Fruit fly (Drosophila melanogaster) whole organism, embryonic: ENCODE data around the gene brat.

Source experiments
- CG10321 ChIP-seq: fragments of 200-800 bp; sonication (Bioruptor generic); IDR thresholded peaks from 2 replicates; pipeline ENCODE4 v1.3.6; 2022; ENCODE audit warnings: missing biosample characterization, missing genetic modification characterization
- CG10543 ChIP-seq: fragments of 200-800 bp; sonication (Bioruptor generic); optimal IDR thresholded peaks from 3 replicates; lab custom pipeline; 2017; ENCODE audit warnings: missing biosample characterization, mild to moderate bottlenecking, missing genetic modification characterization, moderate library complexity
- CG10654 ChIP-seq: fragments of 200-800 bp; sonication (Bioruptor generic); optimal IDR thresholded peaks from 2 replicates; lab custom pipeline; 2016; ENCODE audit warnings: missing biosample characterization, missing genetic modification characterization
- CG11247 ChIP-seq: fragments of 200-800 bp; sonication (Bioruptor generic); IDR thresholded peaks from 2 replicates; pipeline ENCODE4 v1.3.6; 2022; ENCODE audit warnings: missing biosample characterization, missing genetic modification characterization
- CG11695 ChIP-seq: fragments of 200-800 bp; sonication (Bioruptor generic); IDR thresholded peaks from 3 replicates; pipeline ENCODE4 v1.3.6; 2022; ENCODE audit warnings: missing biosample characterization, missing genetic modification characterization
- CG12071 ChIP-seq: fragments of 200-800 bp; sonication (Bioruptor generic); optimal IDR thresholded peaks from 3 replicates; lab custom pipeline; 2018; ENCODE audit warnings: missing biosample characterization, mild to moderate bottlenecking, missing genetic modification characterization
- CG12744 ChIP-seq: fragments of 200-800 bp; sonication (Bioruptor generic); optimal IDR thresholded peaks from 2 replicates; lab custom pipeline; 2016; ENCODE audit warnings: missing biosample characterization, missing genetic modification characterization
- CG14050 ChIP-seq: fragments of 200-800 bp; sonication (Bioruptor generic); IDR thresholded peaks from 3 replicates; pipeline ENCODE4 v1.3.6; 2022; ENCODE audit warnings: missing biosample characterization, missing genetic modification characterization
- CG15011 ChIP-seq: fragments of 200-800 bp; sonication (Bioruptor generic); optimal IDR thresholded peaks from 3 replicates; lab custom pipeline; 2018; ENCODE audit warnings: missing biosample characterization, mild to moderate bottlenecking, missing genetic modification characterization
- CG17186 ChIP-seq: fragments of 200-800 bp; sonication (Bioruptor generic); optimal IDR thresholded peaks from 3 replicates; lab custom pipeline; 2017; ENCODE audit warnings: missing biosample characterization, missing genetic modification reagents, missing genetic modification characterization
- CG2678 ChIP-seq: fragments of 200-800 bp; sonication (Bioruptor generic); optimal IDR thresholded peaks from 3 replicates; lab custom pipeline; 2019; ENCODE audit warnings: missing biosample characterization, mild to moderate bottlenecking, missing genetic modification characterization, moderate library complexity
- CG4404 ChIP-seq: fragments of 200-800 bp; sonication (Bioruptor generic); IDR thresholded peaks from 2 replicates; pipeline ENCODE4 v1.3.6; 2022; ENCODE audit warnings: missing biosample characterization, missing genetic modification characterization
- CG4730 ChIP-seq: fragments of 200-800 bp; sonication (Bioruptor generic); IDR thresholded peaks from 2 replicates; pipeline ENCODE4 v1.3.6; 2022; ENCODE audit warnings: missing biosample characterization, missing genetic modification characterization
- CG6654 ChIP-seq: fragments of 200-800 bp; sonication (Bioruptor generic); optimal IDR thresholded peaks from 2 replicates; lab custom pipeline; 2017; ENCODE audit warnings: missing biosample characterization, mild to moderate bottlenecking, missing genetic modification characterization
- CG6791 ChIP-seq: fragments of 200-800 bp; sonication (Bioruptor generic); IDR thresholded peaks from 3 replicates; pipeline ENCODE4 v1.3.6; 2022; ENCODE audit warnings: missing biosample characterization, missing genetic modification characterization; ENCODE audit not compliant: partially characterized antibody
- CG7963 ChIP-seq: fragments of 200-800 bp; sonication (Bioruptor generic); IDR thresholded peaks from 3 replicates; pipeline ENCODE4 v1.3.6; 2022; ENCODE audit warnings: missing biosample characterization, missing genetic modification characterization; ENCODE audit not compliant: partially characterized antibody
- CG8944 ChIP-seq: fragments of 200-800 bp; sonication (Bioruptor generic); optimal IDR thresholded peaks from 3 replicates; lab custom pipeline; 2016; ENCODE audit warnings: missing biosample characterization, missing genetic modification characterization
- Dad ChIP-seq: fragments of 200-800 bp; sonication (Bioruptor generic); optimal IDR thresholded peaks from 3 replicates; lab custom pipeline; 2016; ENCODE audit warnings: missing biosample characterization, missing genetic modification characterization
- Ets97D ChIP-seq: fragments of 200-800 bp; sonication (Bioruptor generic); optimal IDR thresholded peaks from 3 replicates; lab custom pipeline; 2016; ENCODE audit warnings: missing biosample characterization, missing genetic modification characterization
- Fer1 ChIP-seq: fragments of 200-800 bp; sonication (Bioruptor generic); optimal IDR thresholded peaks from 2 replicates; lab custom pipeline; 2017; ENCODE audit warnings: missing biosample characterization, mild to moderate bottlenecking, missing genetic modification characterization
- Fer2 ChIP-seq: fragments of 200-800 bp; sonication (Bioruptor generic); optimal IDR thresholded peaks from 2 replicates; lab custom pipeline; 2018; ENCODE audit warnings: missing biosample characterization, mild to moderate bottlenecking, missing genetic modification characterization, moderate library complexity
- Gug ChIP-seq: fragments of 200-800 bp; sonication (Bioruptor generic); IDR thresholded peaks from 4 replicates; pipeline ENCODE4 v1.3.6; 2022; ENCODE audit warnings: missing biosample characterization, missing genetic modification characterization
- HLH3B ChIP-seq: fragments of 200-800 bp; sonication (Bioruptor generic); IDR thresholded peaks from 2 replicates; pipeline ENCODE4 v1.3.6; 2022; ENCODE audit warnings: missing biosample characterization, missing genetic modification characterization
- Lpt ChIP-seq: fragments of >200 bp; optimal IDR thresholded peaks from 2 replicates; lab custom pipeline; 2018; ENCODE audit warnings: missing biosample characterization, missing genetic modification characterization
- Neu2 ChIP-seq: fragments of 200-800 bp; sonication (Bioruptor generic); optimal IDR thresholded peaks from 3 replicates; lab custom pipeline; 2016; ENCODE audit warnings: missing biosample characterization, missing genetic modification characterization, borderline replicate concordance
- Nf-YC ChIP-seq: fragments of 200-800 bp; optimal IDR thresholded peaks from 3 replicates; lab custom pipeline; 2019; ENCODE audit warnings: missing biosample characterization, mild to moderate bottlenecking, missing genetic modification characterization, moderate library complexity
- Xrp1 ChIP-seq: fragments of 200-800 bp; sonication (Bioruptor generic); IDR thresholded peaks from 2 replicates; pipeline ENCODE4 v1.3.6; 2022; ENCODE audit warnings: missing biosample characterization, missing genetic modification characterization
- ab ChIP-seq: fragments of 200-800 bp; sonication (Bioruptor generic); optimal IDR thresholded peaks from 2 replicates; lab custom pipeline; 2016; ENCODE audit warnings: missing biosample characterization, missing genetic modification characterization
- abd-A ChIP-seq: fragments of 200-800 bp; sonication (Bioruptor generic); optimal IDR thresholded peaks from 3 replicates; lab custom pipeline; 2019; ENCODE audit warnings: missing biosample characterization, mild to moderate bottlenecking, missing genetic modification characterization, moderate library complexity
- ara ChIP-seq: fragments of 200-800 bp; sonication (Bioruptor generic); IDR thresholded peaks from 2 replicates; pipeline ENCODE4 v1.3.6; 2022; ENCODE audit warnings: missing biosample characterization, missing genetic modification characterization
- btn ChIP-seq: fragments of 200-800 bp; sonication (Bioruptor generic); optimal IDR thresholded peaks from 2 replicates; lab custom pipeline; 2016; ENCODE audit warnings: missing biosample characterization, missing genetic modification characterization
- ems ChIP-seq: fragments of 200-800 bp; sonication (Bioruptor generic); optimal IDR thresholded peaks from 3 replicates; lab custom pipeline; 2016; ENCODE audit warnings: missing biosample characterization, missing genetic modification characterization
- gfzf ChIP-seq: fragments of 200-800 bp; sonication (Bioruptor generic); optimal IDR thresholded peaks from 2 replicates; lab custom pipeline; 2016; ENCODE audit warnings: missing biosample characterization, mild to moderate bottlenecking, missing genetic modification characterization, moderate library complexity
- lbe ChIP-seq: fragments of 200-800 bp; sonication (Bioruptor generic); optimal IDR thresholded peaks from 2 replicates; lab custom pipeline; 2016; ENCODE audit warnings: missing biosample characterization, mild to moderate bottlenecking, missing genetic modification characterization
- nmo ChIP-seq: fragments of 200-800 bp; sonication (Bioruptor generic); optimal IDR thresholded peaks from 2 replicates; lab custom pipeline; 2018; ENCODE audit warnings: missing biosample characterization, mild to moderate bottlenecking, missing genetic modification characterization, moderate library complexity
- nom ChIP-seq: fragments of 200-800 bp; sonication (Bioruptor generic); optimal IDR thresholded peaks from 2 replicates; lab custom pipeline; 2017; ENCODE audit warnings: missing biosample characterization, missing genetic modification characterization, mild to moderate bottlenecking, moderate library complexity, missing genetic modification reagents
- otp ChIP-seq: fragments of 200-800 bp; sonication (Bioruptor generic); IDR thresholded peaks from 3 replicates; pipeline ENCODE4, ENCODE4 v1.3.6; 2022; ENCODE audit warnings: missing biosample characterization, missing genetic modification characterization
- prd ChIP-seq, 3 experiments: fragments of >200 bp in 2 of 3; fragments of 200-800 bp in 1 of 3; sonication (Bioruptor generic) in 1 of 3; optimal IDR thresholded peaks in 2 of 3; IDR thresholded peaks in 1 of 3; 2 replicates in 2 of 3; 3 replicates in 1 of 3; pipeline versions ENCODE4 v1.3.6 to Lab custom; 2017 to 2022; ENCODE audit warnings: missing biosample characterization in 1 of 3, missing genetic modification characterization in 1 of 3
- pzg ChIP-seq: fragments of 200-800 bp; sonication (Bioruptor generic); optimal IDR thresholded peaks from 3 replicates; lab custom pipeline; 2018; ENCODE audit warnings: missing biosample characterization, mild to moderate bottlenecking, missing genetic modification characterization, moderate library complexity
- ranshi ChIP-seq: fragments of 200-800 bp; sonication (Bioruptor generic); IDR thresholded peaks from 2 replicates; pipeline ENCODE4 v1.3.6; 2022; ENCODE audit warnings: missing biosample characterization, missing genetic modification characterization
- row ChIP-seq: fragments of 200-800 bp; sonication (Bioruptor generic); IDR thresholded peaks from 3 replicates; pipeline ENCODE4 v1.3.6; 2022; ENCODE audit warnings: missing biosample characterization, missing genetic modification characterization
- tup ChIP-seq: fragments of 200-800 bp; sonication (Bioruptor generic); optimal IDR thresholded peaks from 2 replicates; lab custom pipeline; 2016; ENCODE audit warnings: missing biosample characterization, mild to moderate bottlenecking, missing genetic modification characterization, moderate library complexity
- twi ChIP-seq: fragments of 200-800 bp; optimal IDR thresholded peaks from 2 replicates; lab custom pipeline; 2019; ENCODE audit warnings: missing biosample characterization, mild to moderate bottlenecking, missing genetic modification characterization, moderate library complexity

brat gene

DNA sequence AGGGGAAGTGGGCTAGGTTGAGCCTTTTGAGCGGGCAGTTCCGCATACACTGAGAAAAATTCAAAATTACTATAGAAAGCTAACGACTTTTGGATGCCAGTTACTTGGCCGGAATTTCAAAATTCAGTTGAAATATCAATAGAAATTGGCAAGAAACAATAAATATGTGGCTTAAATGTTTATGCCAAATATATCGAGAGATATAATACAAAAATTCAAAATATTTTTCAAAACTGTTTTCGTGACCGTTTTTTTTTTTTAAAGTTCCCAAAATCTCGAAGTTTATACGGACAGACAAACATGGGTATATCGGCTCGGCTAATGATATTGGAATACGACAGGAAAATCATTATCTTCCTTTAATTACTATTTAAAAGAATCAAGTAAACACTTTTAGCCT, 12.6 kb upstream of the brat start (continued):
- no peak for TF ChIP-seq prd (optimal IDR thresholded peaks at IDR 0.05; lab: Kevin White, UChicago)
- peak; percentile 55; the same call in 2 of the 3 replicates for TF ChIP-seq prd (GFP tag; IDR thresholded peaks at IDR 0.05; lab: Robert Waterston, UW)
- TF ChIP-seq Ets97D (GFP tag; lab: Kevin White, UChicago): no peak
- TF ChIP-seq lbe (GFP tag; lab: Kevin White, UChicago): no peak
- TF ChIP-seq CG10654 (GFP tag; lab: Kevin White, UChicago): no peak
- no peak for TF ChIP-seq CG12071 (GFP tag; lab: Kevin White, UChicago)
- no peak for TF ChIP-seq HLH3B (GFP tag; lab: Robert Waterston, UW)
- TF ChIP-seq ab: no peak
- peak; percentile 17 for TF ChIP-seq Dad (GFP tag; lab: Kevin White, UChicago)
- TF ChIP-seq Xrp1 (GFP tag; lab: Robert Waterston, UW): peak; percentile 22; the same call in 1 of the 2 replicates
- TF ChIP-seq CG10321 (GFP tag; lab: Robert Waterston, UW): no peak
- 0 out of 3 replicates have a peak, but pooled peaks have one; percentile 8 for TF ChIP-seq CG11695 (GFP tag; lab: Robert Waterston, UW)
- TF ChIP-seq CG17186: no peak
- peak; percentile 10 for TF ChIP-seq ems (GFP tag; lab: Kevin White, UChicago)
- no peak for TF ChIP-seq otp (GFP tag; lab: Robert Waterston, UW)
- peak; percentile 68 for TF ChIP-seq CG2678 (tag; lab: Kevin White, UChicago)
- no peak for TF ChIP-seq CG12744 (GFP tag; lab: Kevin White, UChicago)
- no peak for TF ChIP-seq CG6654 (GFP tag; lab: Kevin White, UChicago)
- TF ChIP-seq twi (tag; lab: Kevin White, UChicago): no peak
- no peak for TF ChIP-seq CG15011 (GFP tag; lab: Kevin White, UChicago)
- TF ChIP-seq row (GFP tag; lab: Robert Waterston, UW): peak; percentile 33; the same call in 1 of the 3 replicates
- no peak for TF ChIP-seq Neu2 (GFP tag; lab: Kevin White, UChicago)
- TF ChIP-seq ranshi: 0 out of 2 replicates have a peak, but pooled peaks have one; percentile 31
- no peak for TF ChIP-seq CG14050 (GFP tag; lab: Robert Waterston, UW)
- TF ChIP-seq CG8944 (GFP tag; lab: Kevin White, UChicago): no peak
- TF ChIP-seq nom (GFP tag; lab: Kevin White, UChicago): no peak
- no peak for TF ChIP-seq tup
- peak; percentile 25 for TF ChIP-seq nmo
- TF ChIP-seq pzg (GFP tag; lab: Kevin White, UChicago): no peak
- TF ChIP-seq Fer2 (tag; lab: Kevin White, UChicago): no peak
- no peak for TF ChIP-seq gfzf (GFP tag; lab: Kevin White, UChicago)
- no peak for TF ChIP-seq CG6791 (GFP tag; lab: Robert Waterston, UW)
- no peak for TF ChIP-seq ara (GFP tag; lab: Robert Waterston, UW)
- no peak for TF ChIP-seq Lpt
- peak; percentile 32; the same call in 1 of the 4 replicates for TF ChIP-seq Gug (GFP tag; lab: Robert Waterston, UW)
- TF ChIP-seq CG10543 (GFP tag; lab: Kevin White, UChicago): no peak
- no peak for TF ChIP-seq CG4730 (GFP tag; lab: Robert Waterston, UW)
- TF ChIP-seq abd-A: no peak
- peak; percentile 47 for TF ChIP-seq Fer1
- 0 out of 2 replicates have a peak, but pooled peaks have one; percentile 14 for TF ChIP-seq CG11247
- TF ChIP-seq Nf-YC (tag; lab: Kevin White, UChicago): no peak
- TF ChIP-seq btn (GFP tag; lab: Kevin White, UChicago): no peak
- TF ChIP-seq CG4404 (GFP tag; lab: Robert Waterston, UW): no peak
- no peak for TF ChIP-seq CG7963 (GFP tag; lab: Robert Waterston, UW)
